Fruit fly (Drosophila melanogaster) whole organism, prepupa: ENCODE measurements around the gene Spn38F.

Experiments
- Blimp-1 ChIP-seq: fragments of 200-800 bp; sonication (Bioruptor generic); optimal IDR thresholded peaks from 3 replicates; lab custom pipeline; 2017; ENCODE audit warnings: missing biosample characterization, missing genetic modification characterization, mild to moderate bottlenecking, moderate library complexity, missing genetic modification reagents
- CG10631 ChIP-seq: fragments of 200-800 bp; sonication (Bioruptor generic); optimal IDR thresholded peaks from 2 replicates; lab custom pipeline; 2016; ENCODE audit warnings: missing biosample characterization, missing genetic modification characterization
- CG10669 ChIP-seq: fragments of 200-800 bp; sonication (Bioruptor generic); optimal IDR thresholded peaks from 3 replicates; lab custom pipeline; 2018; ENCODE audit warnings: missing biosample characterization, mild to moderate bottlenecking, missing genetic modification characterization, moderate library complexity
- CG11294 ChIP-seq: fragments of 200-800 bp; sonication (Bioruptor generic); IDR thresholded peaks from 2 replicates; pipeline ENCODE4 v1.3.6; 2022; ENCODE audit warnings: missing biosample characterization, missing genetic modification characterization
- CG11762 ChIP-seq: fragments of 200-800 bp; sonication (Bioruptor generic); optimal IDR thresholded peaks from 3 replicates; lab custom pipeline; 2016; ENCODE audit warnings: missing biosample characterization, missing genetic modification characterization; ENCODE audit not compliant: insufficient read depth
- CG11902 ChIP-seq: fragments of 200-800 bp; sonication (Bioruptor generic); optimal IDR thresholded peaks from 3 replicates; lab custom pipeline; 2016; ENCODE audit warnings: missing biosample characterization, missing genetic modification characterization
- CG15336 ChIP-seq: fragments of 200-800 bp; sonication (Bioruptor generic); IDR thresholded peaks from 2 replicates; pipeline ENCODE4 v1.3.6; 2022; ENCODE audit warnings: missing biosample characterization, missing genetic modification characterization
- CG16779 ChIP-seq: fragments of 200-800 bp; sonication (Bioruptor generic); optimal IDR thresholded peaks from 3 replicates; lab custom pipeline; 2017; ENCODE audit warnings: missing biosample characterization, mild to moderate bottlenecking, missing genetic modification characterization
- CG3032 ChIP-seq: fragments of 200-800 bp; optimal IDR thresholded peaks from 2 replicates; lab custom pipeline; 2019; ENCODE audit warnings: missing biosample characterization, mild to moderate bottlenecking, missing genetic modification characterization, moderate library complexity
- CG32006 ChIP-seq: fragments of 200-800 bp; sonication (Bioruptor generic); optimal IDR thresholded peaks from 3 replicates; lab custom pipeline; 2017; ENCODE audit warnings: missing biosample characterization, mild to moderate bottlenecking, missing genetic modification characterization
- CG34406 ChIP-seq: fragments of 200-800 bp; sonication (Bioruptor generic); optimal IDR thresholded peaks from 3 replicates; lab custom pipeline; 2016; ENCODE audit warnings: missing biosample characterization, missing genetic modification characterization
- CG3919 ChIP-seq: fragments of 200-800 bp; sonication (Bioruptor generic); optimal IDR thresholded peaks from 3 replicates; lab custom pipeline; 2016; ENCODE audit warnings: missing biosample characterization, missing genetic modification characterization
- CG6163 ChIP-seq: fragments of 200-800 bp; sonication (Bioruptor generic); IDR thresholded peaks from 3 replicates; pipeline ENCODE4 v1.3.6; 2022; ENCODE audit warnings: missing biosample characterization, missing genetic modification characterization
- CG6276 ChIP-seq: fragments of 200-800 bp; sonication (Bioruptor generic); optimal IDR thresholded peaks from 2 replicates; lab custom pipeline; 2017; ENCODE audit warnings: missing biosample characterization, mild to moderate bottlenecking, missing genetic modification characterization
- CG6792 ChIP-seq: fragments of 200-800 bp; sonication (Bioruptor generic); optimal IDR thresholded peaks from 3 replicates; lab custom pipeline; 2016; ENCODE audit warnings: missing biosample characterization, missing genetic modification characterization
- CG6854 ChIP-seq: fragments of 200-800 bp; sonication (Bioruptor generic); optimal IDR thresholded peaks from 2 replicates; lab custom pipeline; 2017; ENCODE audit warnings: missing biosample characterization, mild to moderate bottlenecking, missing genetic modification characterization
- CG7368 ChIP-seq: fragments of 200-800 bp; sonication (Bioruptor generic); optimal IDR thresholded peaks from 3 replicates; lab custom pipeline; 2016; ENCODE audit warnings: missing biosample characterization, missing genetic modification characterization
- CG8319 ChIP-seq: fragments of 200-800 bp; sonication (Bioruptor generic); optimal IDR thresholded peaks from 3 replicates; lab custom pipeline; 2016; ENCODE audit warnings: missing biosample characterization, missing genetic modification characterization
- CG8632 ChIP-seq: fragments of 200-800 bp; sonication (Bioruptor generic); optimal IDR thresholded peaks from 3 replicates; lab custom pipeline; 2016; ENCODE audit warnings: missing biosample characterization, missing genetic modification characterization
- CG9139 ChIP-seq: fragments of 200-800 bp; sonication (Bioruptor generic); optimal IDR thresholded peaks from 3 replicates; lab custom pipeline; 2017; ENCODE audit warnings: missing biosample characterization, mild to moderate bottlenecking, missing genetic modification characterization
- Eip78C ChIP-seq: fragments of 200-800 bp; sonication (Bioruptor generic); peaks from one replicate; lab custom pipeline; 2016; ENCODE audit warnings: missing biosample characterization, missing genetic modification characterization
- Eip93F ChIP-seq: fragments of 200-800 bp; sonication (Bioruptor generic); optimal IDR thresholded peaks from 2 replicates; lab custom pipeline; 2016; ENCODE audit warnings: missing biosample characterization, mild to moderate bottlenecking, missing genetic modification characterization
- Ets21C ChIP-seq: fragments of 200-800 bp; sonication (Bioruptor generic); optimal IDR thresholded peaks from 3 replicates; lab custom pipeline; 2016; ENCODE audit warnings: missing biosample characterization, missing genetic modification characterization
- Ets96B ChIP-seq: fragments of 200-800 bp; optimal IDR thresholded peaks from 2 replicates; lab custom pipeline; 2019; ENCODE audit warnings: missing biosample characterization, mild to moderate bottlenecking, missing genetic modification characterization, moderate library complexity
- Gug ChIP-seq: fragments of 200-800 bp; sonication (Bioruptor generic); IDR thresholded peaks from 2 replicates; pipeline ENCODE4 v1.3.6; 2022; ENCODE audit warnings: missing biosample characterization, missing genetic modification characterization
- Hr38 ChIP-seq: sonication (Bioruptor generic); optimal IDR thresholded peaks from 2 replicates; lab custom pipeline; 2016; ENCODE audit warnings: missing biosample characterization, missing genetic modification characterization
- Hr39 ChIP-seq: fragments of 200-800 bp; sonication (Bioruptor generic); optimal IDR thresholded peaks from 2 replicates; lab custom pipeline; 2016; ENCODE audit warnings: missing biosample characterization, missing genetic modification characterization
- Hr4 ChIP-seq: fragments of 200-800 bp; sonication (Bioruptor generic); optimal IDR thresholded peaks from 3 replicates; lab custom pipeline; 2016; ENCODE audit warnings: missing biosample characterization, missing genetic modification characterization
- Lpt ChIP-seq: fragments of 200-800 bp; sonication (Bioruptor generic); optimal IDR thresholded peaks from 3 replicates; lab custom pipeline; 2016; ENCODE audit warnings: missing biosample characterization, missing genetic modification characterization
- Met ChIP-seq: fragments of 200-800 bp; sonication (Bioruptor generic); optimal IDR thresholded peaks from 3 replicates; lab custom pipeline; 2016; ENCODE audit warnings: missing biosample characterization, missing genetic modification characterization
- OdsH ChIP-seq: fragments of 200-800 bp; sonication (Bioruptor generic); optimal IDR thresholded peaks from 3 replicates; lab custom pipeline; 2016; ENCODE audit warnings: missing biosample characterization, missing genetic modification characterization
- Smox ChIP-seq: fragments of 200-800 bp; sonication (Bioruptor generic); optimal IDR thresholded peaks from 3 replicates; lab custom pipeline; 2016; ENCODE audit warnings: missing biosample characterization, missing genetic modification characterization
- Sox102F ChIP-seq: fragments of 200-800 bp; sonication (Bioruptor generic); optimal IDR thresholded peaks from 2 replicates; lab custom pipeline; 2016; ENCODE audit warnings: missing biosample characterization, mild to moderate bottlenecking, missing genetic modification characterization
- Sox14 ChIP-seq: fragments of 200-800 bp; sonication (Bioruptor generic); optimal IDR thresholded peaks from 3 replicates; lab custom pipeline; 2016; ENCODE audit warnings: missing biosample characterization, missing genetic modification characterization
- Sox15 ChIP-seq: fragments of 200-800 bp; sonication (Bioruptor generic); optimal IDR thresholded peaks from 3 replicates; lab custom pipeline; 2016; ENCODE audit warnings: missing biosample characterization, missing genetic modification characterization
- achi ChIP-seq: fragments of 200-800 bp; sonication (Bioruptor generic); optimal IDR thresholded peaks from 3 replicates; lab custom pipeline; 2016; ENCODE audit warnings: missing biosample characterization, missing genetic modification characterization
- acj6 ChIP-seq: fragments of 200-800 bp; sonication (Bioruptor generic); optimal IDR thresholded peaks from 3 replicates; lab custom pipeline; 2016; ENCODE audit warnings: missing biosample characterization, missing genetic modification characterization
- cyc ChIP-seq: fragments of 200-800 bp; sonication (Bioruptor generic); optimal IDR thresholded peaks from 3 replicates; lab custom pipeline; 2016; ENCODE audit warnings: missing biosample characterization, missing genetic modification characterization
- dac ChIP-seq: fragments of 200-800 bp; sonication (Bioruptor generic); optimal IDR thresholded peaks from 2 replicates; lab custom pipeline; 2017; ENCODE audit warnings: missing biosample characterization, mild to moderate bottlenecking, missing genetic modification characterization
- dsx ChIP-seq: fragments of 200-800 bp; optimal IDR thresholded peaks from 3 replicates; lab custom pipeline; 2019; ENCODE audit warnings: missing biosample characterization, mild to moderate bottlenecking, missing genetic modification characterization, moderate library complexity; ENCODE audit not compliant: poor library complexity, severe bottlenecking
- eg ChIP-seq: fragments of 200-800 bp; sonication (Bioruptor generic); IDR thresholded peaks from 3 replicates; pipeline ENCODE4 v1.3.6; 2022; ENCODE audit warnings: missing biosample characterization, missing genetic modification characterization
- fd59A ChIP-seq: fragments of 200-800 bp; sonication (Bioruptor generic); optimal IDR thresholded peaks from 2 replicates; lab custom pipeline; 2017; ENCODE audit warnings: missing biosample characterization, mild to moderate bottlenecking, missing genetic modification characterization, missing genetic modification reagents
- fd85E ChIP-seq: fragments of 200-800 bp; sonication (Bioruptor generic); optimal IDR thresholded peaks from 3 replicates; lab custom pipeline; 2016; ENCODE audit warnings: missing biosample characterization, missing genetic modification characterization
- lz ChIP-seq: fragments of 200-800 bp; sonication (Bioruptor generic); optimal IDR thresholded peaks from 3 replicates; lab custom pipeline; 2016; ENCODE audit warnings: missing biosample characterization, missing genetic modification characterization
- net ChIP-seq: fragments of 200-800 bp; sonication (Bioruptor generic); optimal IDR thresholded peaks from 3 replicates; lab custom pipeline; 2016; ENCODE audit warnings: missing biosample characterization, missing genetic modification characterization
- spab ChIP-seq: fragments of 200-800 bp; sonication (Bioruptor generic); optimal IDR thresholded peaks from 2 replicates; lab custom pipeline; 2017; ENCODE audit warnings: missing biosample characterization, mild to moderate bottlenecking, missing genetic modification characterization, missing genetic modification reagents
- ss ChIP-seq, 2 experiments: fragments of 200-800 bp; sonication (Bioruptor generic); optimal IDR thresholded peaks; 2 replicates in 1 of 2; 3 replicates in 1 of 2; lab custom pipeline; 2017 to 2018; ENCODE audit warnings: mild to moderate bottlenecking in 2 of 2, missing biosample characterization in 2 of 2, missing genetic modification characterization in 2 of 2, moderate library complexity in 1 of 2
- svp ChIP-seq: fragments of 200-800 bp; sonication (Bioruptor generic); peaks from one replicate; lab custom pipeline; 2016; ENCODE audit warnings: missing biosample characterization, missing genetic modification characterization
- topi ChIP-seq: fragments of 200-800 bp; sonication (Bioruptor generic); optimal IDR thresholded peaks from 3 replicates; lab custom pipeline; 2016; ENCODE audit warnings: missing biosample characterization, missing genetic modification characterization
- vri ChIP-seq: fragments of 200-800 bp; sonication (Bioruptor generic); optimal IDR thresholded peaks from 3 replicates; lab custom pipeline; 2016; ENCODE audit warnings: missing biosample characterization, mild to moderate bottlenecking, missing genetic modification characterization

Gene Spn38F

dm6 chr2L:20794656-20795055 is 43.1 kb downstream of the Spn38F start:
- TF ChIP-seq CG6276 (GFP tag; lab: Kevin White, UChicago) (peak; percentile 11), fd85E (GFP tag; lab: Kevin White, UChicago) (no peak), acj6 (GFP tag; lab: Kevin White, UChicago) (no peak), Blimp-1 (GFP tag; lab: Kevin White, UChicago) (peak; percentile 10), CG6854 (GFP tag; lab: Kevin White, UChicago) (peak; percentile 53), eg (GFP tag; lab: Robert Waterston, UW) (peak; percentile 35; the same call in 1 of the 3 replicates)
- TF ChIP-seq, all 60 proteins: peak for 4

- TF ChIP-seq CG6163, result peak; percentile 58; the same call in 2 of the 3 replicates
- TF ChIP-seq Lpt (GFP tag; lab: Kevin White, UChicago), result no peak
- no peak for TF ChIP-seq CG6276 (GFP tag; lab: Kevin White, UChicago)
- no peak for TF ChIP-seq net
- TF ChIP-seq lz (GFP tag; lab: Kevin White, UChicago), result no peak
- no peak for TF ChIP-seq spab (GFP tag; lab: Kevin White, UChicago)
- TF ChIP-seq fd59A (GFP tag; lab: Kevin White, UChicago), result no peak
- no peak for TF ChIP-seq CG32006 (GFP tag; lab: Kevin White, UChicago)
- peak; percentile 52 for TF ChIP-seq dsx (GFP tag; lab: Kevin White, UChicago)
- TF ChIP-seq achi (GFP tag; lab: Kevin White, UChicago), result no peak
- TF ChIP-seq ss (GFP tag; optimal IDR thresholded peaks at IDR 0.05; lab: Kevin White, UChicago), result peak; percentile 10 to 37
- peak; percentile 2 for TF ChIP-seq Sox14 (GFP tag; lab: Kevin White, UChicago)
- TF ChIP-seq Ets96B (tag; lab: Kevin White, UChicago), result no peak
- no peak for TF ChIP-seq CG10669 (GFP tag; lab: Kevin White, UChicago)
- no peak for TF ChIP-seq cyc
- no peak for TF ChIP-seq CG11294 (GFP tag; lab: Robert Waterston, UW)
- TF ChIP-seq CG9139 (GFP tag; lab: Kevin White, UChicago), result no peak
- peak; percentile 30 for TF ChIP-seq topi (GFP tag; lab: Kevin White, UChicago)
- TF ChIP-seq svp (GFP tag; lab: Kevin White, UChicago), result peak; percentile 70
- peak; percentile 28 for TF ChIP-seq CG8319 (GFP tag; lab: Kevin White, UChicago)
- TF ChIP-seq fd85E (GFP tag; lab: Kevin White, UChicago), result no peak
- no peak for TF ChIP-seq CG11902 (GFP tag; lab: Kevin White, UChicago)
- no peak for TF ChIP-seq CG10631 (GFP tag; lab: Kevin White, UChicago)
- TF ChIP-seq Sox102F (GFP tag; lab: Kevin White, UChicago), result peak; percentile 45
- TF ChIP-seq CG11762 (GFP tag; lab: Kevin White, UChicago), result no peak
- no peak for TF ChIP-seq CG7368 (GFP tag; lab: Kevin White, UChicago)
- no peak for TF ChIP-seq CG6792 (GFP tag; lab: Kevin White, UChicago)
- no peak for TF ChIP-seq Smox (GFP tag; lab: Kevin White, UChicago)
- no peak for TF ChIP-seq Gug
- no peak for TF ChIP-seq Blimp-1 (GFP tag; lab: Kevin White, UChicago)
- TF ChIP-seq OdsH (GFP tag; lab: Kevin White, UChicago), result no peak
- TF ChIP-seq Met (GFP tag; lab: Kevin White, UChicago), result peak; percentile 15
- no peak for TF ChIP-seq CG8632 (GFP tag; lab: Kevin White, UChicago)
- no peak for TF ChIP-seq dac (GFP tag; lab: Kevin White, UChicago)
- TF ChIP-seq CG15336, result no peak
- TF ChIP-seq Ets21C, result no peak
- TF ChIP-seq CG3032 (tag; lab: Kevin White, UChicago), result peak; percentile 12
- no peak for TF ChIP-seq Eip93F (GFP tag; lab: Kevin White, UChicago)
- TF ChIP-seq CG3919, result peak; percentile 31
- TF ChIP-seq Hr4 (GFP tag; lab: Kevin White, UChicago), result no peak
- no peak for TF ChIP-seq Eip78C (GFP tag; lab: Kevin White, UChicago)
- TF ChIP-seq vri (GFP tag; lab: Kevin White, UChicago), result peak; percentile 20
- TF ChIP-seq Hr39 (GFP tag; lab: Kevin White, UChicago), result no peak
- no peak for TF ChIP-seq CG34406
- TF ChIP-seq CG16779, result no peak
- peak; percentile 65 for TF ChIP-seq CG6854 (GFP tag; lab: Kevin White, UChicago)
- no peak for TF ChIP-seq Sox15
- no peak for TF ChIP-seq Hr38 (GFP tag; lab: Kevin White, UChicago)
These were observed 43.9 kb downstream of the Spn38F start for dm6 chr2L:20793881-20794280.
